Fruit fly (Drosophila melanogaster) whole organism, embryonic: ENCODE measurements around the gene CG32147.
A peak's percentile ranks its signal among the peaks of the same experiment; 100 is the strongest.

Experiments used
- Atf-2 ChIP-seq: fragments of 200-800 bp; sonication (Bioruptor generic); optimal IDR thresholded peaks from 2 replicates; lab custom pipeline; 2016; ENCODE audit warnings: missing biosample characterization, missing genetic modification characterization
- Awh ChIP-seq: fragments of 200-800 bp; sonication (Bioruptor generic); IDR thresholded peaks from 2 replicates; pipeline ENCODE4, ENCODE4 v1.3.6; 2022; ENCODE audit warnings: missing biosample characterization, missing genetic modification characterization
- Bgb ChIP-seq: fragments of 200-800 bp; sonication (Bioruptor generic); IDR thresholded peaks from 2 replicates; pipeline ENCODE4 v1.3.6; 2022; ENCODE audit warnings: missing biosample characterization, missing genetic modification characterization; ENCODE audit not compliant: partially characterized antibody
- CG10274 ChIP-seq: fragments of 200-800 bp; sonication (Bioruptor generic); optimal IDR thresholded peaks from 3 replicates; lab custom pipeline; 2017; ENCODE audit warnings: missing biosample characterization, mild to moderate bottlenecking, missing genetic modification characterization
- CG10366 ChIP-seq: fragments of 200-800 bp; sonication (Bioruptor generic); IDR thresholded peaks from 2 replicates; pipeline ENCODE4 v1.3.6; 2022; ENCODE audit warnings: missing biosample characterization, missing genetic modification characterization
- CG12071 ChIP-seq: fragments of 200-800 bp; sonication (Bioruptor generic); optimal IDR thresholded peaks from 3 replicates; lab custom pipeline; 2018; ENCODE audit warnings: missing biosample characterization, mild to moderate bottlenecking, missing genetic modification characterization
- CG13424 ChIP-seq: fragments of 200-800 bp; sonication (Bioruptor generic); optimal IDR thresholded peaks from 2 replicates; lab custom pipeline; 2019; ENCODE audit warnings: missing biosample characterization, mild to moderate bottlenecking, missing genetic modification characterization, moderate library complexity
- CG14441 ChIP-seq: fragments of 200-800 bp; sonication (Bioruptor generic); IDR thresholded peaks from 2 replicates; pipeline ENCODE4 v1.3.6; 2022; ENCODE audit warnings: missing biosample characterization, missing genetic modification characterization
- CG16779 ChIP-seq: fragments of 200-800 bp; sonication (Bioruptor generic); IDR thresholded peaks from 2 replicates; pipeline ENCODE4 v1.3.6; 2022; ENCODE audit warnings: missing biosample characterization, missing genetic modification characterization
- CG17568 ChIP-seq: fragments of 200-800 bp; sonication (Bioruptor generic); optimal IDR thresholded peaks from 2 replicates; lab custom pipeline; 2018; ENCODE audit warnings: missing biosample characterization, mild to moderate bottlenecking, missing genetic modification characterization, moderate library complexity
- CG2120 ChIP-seq: fragments of 200-800 bp; sonication (Bioruptor generic); optimal IDR thresholded peaks from 3 replicates; lab custom pipeline; 2016; ENCODE audit warnings: missing biosample characterization, missing genetic modification characterization
- CG31388 ChIP-seq: fragments of 200-800 bp; sonication (Bioruptor generic); optimal IDR thresholded peaks from 2 replicates; lab custom pipeline; 2016; ENCODE audit warnings: missing biosample characterization, missing genetic modification characterization
- CG34376 ChIP-seq: fragments of 200-800 bp; sonication (Bioruptor generic); optimal IDR thresholded peaks from 2 replicates; lab custom pipeline; 2018; ENCODE audit warnings: missing biosample characterization, mild to moderate bottlenecking, missing genetic modification characterization
- CG4282 ChIP-seq: fragments of 200-800 bp; sonication (Bioruptor generic); optimal IDR thresholded peaks from 2 replicates; lab custom pipeline; 2016; ENCODE audit warnings: missing biosample characterization, missing genetic modification characterization
- CG4707 ChIP-seq: fragments of 200-800 bp; sonication (Bioruptor generic); optimal IDR thresholded peaks from 2 replicates; lab custom pipeline; 2018; ENCODE audit warnings: missing biosample characterization, mild to moderate bottlenecking, missing genetic modification characterization, moderate library complexity
- CG7786 ChIP-seq: fragments of 200-800 bp; sonication (Bioruptor generic); optimal IDR thresholded peaks from 2 replicates; lab custom pipeline; 2016; ENCODE audit warnings: missing biosample characterization, missing genetic modification characterization
- CG8924 ChIP-seq: fragments of 200-800 bp; optimal IDR thresholded peaks from 3 replicates; lab custom pipeline; 2019; ENCODE audit warnings: missing biosample characterization, mild to moderate bottlenecking, missing genetic modification characterization, moderate library complexity
- CG9215 ChIP-seq: fragments of 200-800 bp; sonication (Bioruptor generic); IDR thresholded peaks from 2 replicates; pipeline ENCODE4 v1.3.6; 2022; ENCODE audit warnings: missing biosample characterization, missing genetic modification characterization
- CG9876 ChIP-seq: fragments of 200-800 bp; sonication (Bioruptor generic); optimal IDR thresholded peaks from 2 replicates; lab custom pipeline; 2016; ENCODE audit warnings: missing biosample characterization, missing genetic modification characterization
- Ets97D ChIP-seq: fragments of 200-800 bp; sonication (Bioruptor generic); optimal IDR thresholded peaks from 3 replicates; lab custom pipeline; 2016; ENCODE audit warnings: missing biosample characterization, missing genetic modification characterization
- Fer3 ChIP-seq: fragments of 200-800 bp; sonication (Bioruptor generic); optimal IDR thresholded peaks from 2 replicates; lab custom pipeline; 2018; ENCODE audit warnings: missing biosample characterization, mild to moderate bottlenecking, missing genetic modification characterization, moderate library complexity
- GATAe ChIP-seq: fragments of 200-800 bp; sonication (Bioruptor generic); conservative IDR thresholded peaks from 2 replicates; pipeline ENCODE4 v1.3.6; 2022; ENCODE audit warnings: missing biosample characterization, missing genetic modification characterization
- HHEX ChIP-seq: fragments of 200-800 bp; sonication (Bioruptor generic); optimal IDR thresholded peaks from 3 replicates; lab custom pipeline; 2017; ENCODE audit warnings: missing biosample characterization, mild to moderate bottlenecking, missing genetic modification characterization, missing genetic modification reagents
- Mad ChIP-seq: fragments of 200-800 bp; sonication (Bioruptor generic); optimal IDR thresholded peaks from 2 replicates; lab custom pipeline; 2016; ENCODE audit warnings: missing biosample characterization, missing genetic modification characterization
- Mes4 ChIP-seq: fragments of 200-800 bp; sonication (Bioruptor generic); optimal IDR thresholded peaks from 2 replicates; lab custom pipeline; 2016; ENCODE audit warnings: missing biosample characterization, missing genetic modification characterization
- NfI ChIP-seq: fragments of 200-800 bp; sonication (Bioruptor generic); optimal IDR thresholded peaks from 3 replicates; lab custom pipeline; 2018; ENCODE audit warnings: missing biosample characterization, mild to moderate bottlenecking, missing genetic modification characterization, moderate library complexity
- Sox100B ChIP-seq: fragments of 200-800 bp; sonication (Bioruptor generic); optimal IDR thresholded peaks from 3 replicates; lab custom pipeline; 2018; ENCODE audit warnings: missing biosample characterization, mild to moderate bottlenecking, missing genetic modification characterization
- ara ChIP-seq: fragments of 200-800 bp; sonication (Bioruptor generic); IDR thresholded peaks from 2 replicates; pipeline ENCODE4 v1.3.6; 2022; ENCODE audit warnings: missing biosample characterization, missing genetic modification characterization
- bab2 ChIP-seq: fragments of 200-800 bp; sonication (Bioruptor generic); optimal IDR thresholded peaks from 2 replicates; lab custom pipeline; 2016; ENCODE audit warnings: missing biosample characterization, missing genetic modification characterization
- chif ChIP-seq, 2 experiments: fragments of 200-800 bp; sonication (Bioruptor generic); optimal IDR thresholded peaks; 3 replicates each; lab custom pipeline; 2016; ENCODE audit warnings: missing biosample characterization in 2 of 2, missing genetic modification characterization in 2 of 2
- danr ChIP-seq: fragments of 200-800 bp; sonication (Bioruptor generic); IDR thresholded peaks from 2 replicates; pipeline ENCODE4 v1.3.6; 2022; ENCODE audit warnings: missing biosample characterization, missing genetic modification characterization
- dati ChIP-seq: fragments of 200-800 bp; sonication (Bioruptor generic); IDR thresholded peaks from 2 replicates; pipeline ENCODE4 v1.3.6; 2022; ENCODE audit warnings: missing biosample characterization, missing genetic modification characterization
- disco-r ChIP-seq: fragments of 200-800 bp; sonication (Bioruptor generic); optimal IDR thresholded peaks from 2 replicates; lab custom pipeline; 2016; ENCODE audit warnings: missing biosample characterization, missing genetic modification characterization
- dmrt99B ChIP-seq: fragments of 200-800 bp; sonication (Bioruptor generic); optimal IDR thresholded peaks from 2 replicates; lab custom pipeline; 2018; ENCODE audit warnings: missing biosample characterization, mild to moderate bottlenecking, missing genetic modification characterization, moderate library complexity
- dpn ChIP-seq, 2 experiments: fragments of 200-800 bp; sonication (Bioruptor generic); optimal IDR thresholded peaks; 3 replicates each; lab custom pipeline; 2016; ENCODE audit warnings: missing biosample characterization in 2 of 2, missing genetic modification characterization in 2 of 2
- gcm2 ChIP-seq: fragments of 200-800 bp; sonication (Bioruptor generic); optimal IDR thresholded peaks from 2 replicates; lab custom pipeline; 2016; ENCODE audit warnings: missing biosample characterization, missing genetic modification characterization
- her ChIP-seq: fragments of 200-800 bp; sonication (Bioruptor generic); optimal IDR thresholded peaks from 2 replicates; lab custom pipeline; 2016; ENCODE audit warnings: missing biosample characterization, missing genetic modification characterization
- jing ChIP-seq: fragments of 200-800 bp; sonication (Bioruptor generic); optimal IDR thresholded peaks from 2 replicates; lab custom pipeline; 2018; ENCODE audit warnings: missing biosample characterization, mild to moderate bottlenecking, missing genetic modification characterization
- knrl ChIP-seq: fragments of 200-800 bp; sonication (Bioruptor generic); IDR thresholded peaks from 3 replicates; pipeline ENCODE4 v1.3.6; 2022; ENCODE audit warnings: missing biosample characterization, missing genetic modification characterization; ENCODE audit not compliant: partially characterized antibody
- lilli ChIP-seq: fragments of 200-800 bp; sonication (Bioruptor generic); optimal IDR thresholded peaks from 3 replicates; lab custom pipeline; 2016; ENCODE audit warnings: missing biosample characterization, missing genetic modification characterization
- pb ChIP-seq: fragments of 200-800 bp; sonication (Bioruptor generic); optimal IDR thresholded peaks from 3 replicates; lab custom pipeline; 2016; ENCODE audit warnings: missing biosample characterization, missing genetic modification characterization
- pfk ChIP-seq: fragments of 200-800 bp; sonication (Bioruptor generic); optimal IDR thresholded peaks from 2 replicates; lab custom pipeline; 2018; ENCODE audit warnings: missing biosample characterization, mild to moderate bottlenecking, missing genetic modification characterization, moderate library complexity
- pho ChIP-seq: fragments of 200-800 bp; sonication (Bioruptor generic); optimal IDR thresholded peaks from 2 replicates; lab custom pipeline; 2016; ENCODE audit warnings: missing biosample characterization, missing genetic modification characterization
- pum ChIP-seq: fragments of 200-800 bp; sonication (Bioruptor generic); optimal IDR thresholded peaks from 2 replicates; lab custom pipeline; 2016; ENCODE audit warnings: missing biosample characterization, missing genetic modification characterization
- ro ChIP-seq: fragments of 200-800 bp; sonication (Bioruptor generic); IDR thresholded peaks from 2 replicates; pipeline ENCODE4 v1.3.6; 2022; ENCODE audit warnings: missing biosample characterization, missing genetic modification characterization
- twi ChIP-seq: fragments of 200-800 bp; optimal IDR thresholded peaks from 2 replicates; lab custom pipeline; 2019; ENCODE audit warnings: missing biosample characterization, mild to moderate bottlenecking, missing genetic modification characterization, moderate library complexity
- vfl ChIP-seq: fragments of 200-800 bp; sonication (Bioruptor generic); optimal IDR thresholded peaks from 2 replicates; lab custom pipeline; 2016; ENCODE audit warnings: missing biosample characterization, missing genetic modification characterization
- wek ChIP-seq: fragments of 200-800 bp; sonication (Bioruptor generic); optimal IDR thresholded peaks from 3 replicates; lab custom pipeline; 2018; ENCODE audit warnings: missing biosample characterization, mild to moderate bottlenecking, missing genetic modification characterization, moderate library complexity

Gene CG32147

DNA sequence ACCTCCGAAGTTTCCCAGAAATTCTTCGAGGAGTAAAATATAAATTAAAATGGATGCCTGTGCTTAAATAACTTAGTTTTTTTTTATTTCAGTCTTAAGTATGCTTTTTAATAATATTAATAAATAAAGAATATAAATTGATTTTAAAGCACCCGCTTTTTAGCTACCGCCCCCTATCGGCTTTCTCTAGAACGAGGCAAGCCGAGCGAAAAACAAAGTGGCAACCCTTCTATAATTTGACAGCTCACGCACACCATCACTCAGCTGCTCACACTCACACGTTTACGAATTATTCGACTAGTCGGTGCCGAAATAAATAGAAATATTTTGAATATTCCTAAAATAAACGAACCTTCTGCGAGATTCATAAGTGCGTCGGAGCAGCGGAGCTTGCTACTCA, 17.7 kb upstream of the CG32147 start, which contains the start of gene CG6878 (continued):
- TF ChIP-seq CG34376 (GFP tag; lab: Kevin White, UChicago) (peak; percentile 6), NfI (GFP tag; lab: Kevin White, UChicago) (peak; percentile 60), Mes4 (GFP tag; lab: Kevin White, UChicago) (no peak)
- TF ChIP-seq, all 482 proteins: peak for 104

- peak; percentile 22 for TF ChIP-seq HHEX
- TF ChIP-seq CG4707 (GFP tag; lab: Kevin White, UChicago): no peak
- TF ChIP-seq pb (GFP tag; lab: Kevin White, UChicago): no peak
- no peak for TF ChIP-seq CG16779 (GFP tag; lab: Robert Waterston, UW)
- TF ChIP-seq pum (GFP tag; lab: Kevin White, UChicago): peak; percentile 69
- TF ChIP-seq Fer3 (tag; lab: Kevin White, UChicago): peak; percentile 73
- TF ChIP-seq CG17568 (GFP tag; lab: Kevin White, UChicago): no peak
- peak; percentile 23; the same call in 1 of the 2 replicates for TF ChIP-seq ara (GFP tag; lab: Robert Waterston, UW)
- TF ChIP-seq twi (tag; lab: Kevin White, UChicago): peak; percentile 72
- no peak for TF ChIP-seq her (GFP tag; lab: Kevin White, UChicago)
- peak; percentile 5 to 75 for TF ChIP-seq chif (GFP tag; optimal IDR thresholded peaks at IDR 0.05; lab: Kevin White, UChicago)
- TF ChIP-seq gcm2: no peak
- TF ChIP-seq dmrt99B (tag; lab: Kevin White, UChicago): no peak
- no peak for TF ChIP-seq Awh (GFP tag; lab: Robert Waterston, UW)
- TF ChIP-seq pfk (GFP tag; lab: Kevin White, UChicago): no peak
- no peak for TF ChIP-seq Mad (GFP tag; lab: Kevin White, UChicago)
- no peak for TF ChIP-seq Ets97D
- TF ChIP-seq vfl (GFP tag; lab: Kevin White, UChicago): no peak
- no peak for TF ChIP-seq CG12071 (GFP tag; lab: Kevin White, UChicago)
- no peak for TF ChIP-seq knrl
- no peak for TF ChIP-seq dati (GFP tag; lab: Robert Waterston, UW)
- peak; percentile 86 for TF ChIP-seq wek (GFP tag; lab: Kevin White, UChicago)
- TF ChIP-seq bab2 (GFP tag; lab: Kevin White, UChicago): peak; percentile 75
- TF ChIP-seq CG9876 (GFP tag; lab: Kevin White, UChicago): peak; percentile 40
- peak; percentile 51 for TF ChIP-seq danr (GFP tag; lab: Robert Waterston, UW)
- TF ChIP-seq jing (GFP tag; lab: Kevin White, UChicago): no peak
- peak; percentile 85 for TF ChIP-seq CG2120 (GFP tag; lab: Kevin White, UChicago)
- no peak for TF ChIP-seq CG10274 (GFP tag; lab: Kevin White, UChicago)
- TF ChIP-seq CG10366 (GFP tag; lab: Robert Waterston, UW): peak; percentile 64
- no peak for TF ChIP-seq Bgb (GFP tag; lab: Robert Waterston, UW)
- TF ChIP-seq disco-r (GFP tag; lab: Kevin White, UChicago): no peak
- peak; percentile 69 for TF ChIP-seq CG14441 (GFP tag; lab: Robert Waterston, UW)
- TF ChIP-seq CG8924: peak; percentile 74
- TF ChIP-seq CG7786 (GFP tag; lab: Kevin White, UChicago): peak; percentile 77
- no peak for TF ChIP-seq GATAe (GFP tag; lab: Robert Waterston, UW)
- no peak for TF ChIP-seq CG4282 (GFP tag; lab: Kevin White, UChicago)
- peak; percentile 71 to 78 for TF ChIP-seq dpn (GFP tag; optimal IDR thresholded peaks at IDR 0.05; lab: Kevin White, UChicago)
- peak; percentile 72 for TF ChIP-seq lilli
- peak; percentile 81 for TF ChIP-seq CG13424 (tag; lab: Kevin White, UChicago)
- peak; percentile 80 for TF ChIP-seq pho (GFP tag; lab: Kevin White, UChicago)
- TF ChIP-seq Sox100B (GFP tag; lab: Kevin White, UChicago): peak; percentile 69
- TF ChIP-seq CG9215 (GFP tag; lab: Robert Waterston, UW): peak; percentile 60
- TF ChIP-seq CG31388 (GFP tag; lab: Kevin White, UChicago): no peak
- peak; percentile 70 for TF ChIP-seq Atf-2 (GFP tag; lab: Kevin White, UChicago)
- TF ChIP-seq ro (GFP tag; lab: Robert Waterston, UW): no peak
These were observed 14.7 kb upstream of the CG32147 start, which contains the start of the genes Msh6 and Prp31 for dm6 chr3L:15158330-15159114. Gene Msh6, minus strand, starts transcription at chr3L:15158562. Gene Prp31, plus strand, starts transcription at chr3L:15159100.
